Comparison of ENCODE assay signal across 2 fruit fly cellular contexts in the genomic region with DNA sequence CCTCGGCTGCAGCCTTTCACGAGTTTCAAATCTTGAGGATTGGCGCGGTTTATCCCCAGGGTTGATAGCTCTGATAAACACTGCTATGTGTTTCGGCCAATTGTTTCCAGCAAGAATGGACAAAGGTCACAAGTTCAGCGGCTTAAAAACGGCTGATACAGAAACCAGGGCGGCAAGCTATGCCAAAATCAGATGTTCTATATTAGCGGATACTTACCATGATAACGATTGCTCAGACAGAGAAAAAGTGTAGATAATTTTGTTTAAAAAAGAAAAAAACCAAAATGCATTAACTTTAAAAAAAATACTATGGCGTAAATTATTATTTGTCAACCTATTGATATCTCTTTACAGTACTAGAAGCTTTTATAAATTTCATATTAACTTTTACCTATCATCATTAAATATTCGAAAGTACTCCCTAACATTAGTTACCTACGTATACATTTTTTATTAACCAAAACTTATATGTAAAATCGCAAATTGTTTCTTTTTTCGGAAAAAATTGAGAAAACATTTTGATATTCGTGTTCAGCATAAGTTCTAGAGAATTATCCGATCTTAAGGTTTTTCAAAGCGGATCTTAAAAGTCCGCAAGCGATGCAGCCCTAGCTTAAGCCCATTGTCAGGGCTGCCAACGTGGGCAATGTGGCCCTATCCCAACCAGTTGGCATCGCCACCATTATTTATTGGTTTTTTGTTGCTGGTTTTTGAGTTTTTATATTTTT.
TF ChIP-seq lines count a peak whose summit lies in the region.

A gene (minus strand): TSS at position 339 of the 728 bp plus-strand sequence.
A gene (plus strand): TSS at position 658 of the 728 bp plus-strand sequence.

TF ChIP-seq in whole organism, embryonic, 481 proteins besides CTCF, POLR2A, EP300 and RAD21 (continued from another document and continues in another):
- peak; percentile 85 for TF ChIP-seq CG9437 (GFP tag; optimal IDR thresholded peaks at IDR 0.05; lab: Kevin White, UChicago)
- TF ChIP-seq Hr78 (GFP tag; optimal IDR thresholded peaks at IDR 0.05; lab: Kevin White, UChicago) = peak in 1 of 2 experiments; percentile 100
- TF ChIP-seq ci (GFP tag; IDR thresholded peaks at IDR 0.05; lab: Robert Waterston, UW) = peak; percentile 68
- TF ChIP-seq Fer2 (tag; optimal IDR thresholded peaks at IDR 0.05; lab: Kevin White, UChicago) = peak; percentile 31
- TF ChIP-seq bigmax (GFP tag; optimal IDR thresholded peaks at IDR 0.05; lab: Kevin White, UChicago) = no peak
- TF ChIP-seq CoRest (tag; optimal IDR thresholded peaks at IDR 0.05; lab: Kevin White, UChicago) = peak; percentile 89
- peak; percentile 55 for TF ChIP-seq CG13296 (GFP tag; optimal IDR thresholded peaks at IDR 0.05; lab: Kevin White, UChicago)
- TF ChIP-seq CG18011 (GFP tag; optimal IDR thresholded peaks at IDR 0.05; lab: Kevin White, UChicago) = peak; percentile 57
- no peak for TF ChIP-seq odd (GFP tag; optimal IDR thresholded peaks at IDR 0.05; lab: Kevin White, UChicago)
- no peak for TF ChIP-seq Hmx (GFP tag; optimal IDR thresholded peaks at IDR 0.05; lab: Kevin White, UChicago)
- peak; percentile 42 for TF ChIP-seq CG4820 (GFP tag; optimal IDR thresholded peaks at IDR 0.05; lab: Kevin White, UChicago)
- no peak for TF ChIP-seq tup (GFP tag; optimal IDR thresholded peaks at IDR 0.05; lab: Kevin White, UChicago)
- peak; percentile 73 for TF ChIP-seq Bteb2 (GFP tag; optimal IDR thresholded peaks at IDR 0.05; lab: Kevin White, UChicago)
- 0 out of 2 replicates have a peak, but pooled peaks have one; percentile 27 for TF ChIP-seq Drgx (GFP tag; IDR thresholded peaks at IDR 0.05; lab: Robert Waterston, UW)
- TF ChIP-seq Fer3 (tag; optimal IDR thresholded peaks at IDR 0.05; lab: Kevin White, UChicago) = peak; percentile 41
- no peak for TF ChIP-seq bowl (GFP tag; IDR thresholded peaks at IDR 0.05; lab: Robert Waterston, UW)
- TF ChIP-seq pb (GFP tag; optimal IDR thresholded peaks at IDR 0.05; lab: Kevin White, UChicago) = peak; percentile 27
- TF ChIP-seq tio (GFP tag; optimal IDR thresholded peaks at IDR 0.05; lab: Kevin White, UChicago) = no peak
- peak; percentile 70 for TF ChIP-seq ken (GFP tag; IDR thresholded peaks at IDR 0.05; lab: Robert Waterston, UW)
- peak; percentile 66 for TF ChIP-seq CG8388 (GFP tag; optimal IDR thresholded peaks at IDR 0.05; lab: Kevin White, UChicago)
- TF ChIP-seq sna (GFP tag; IDR thresholded peaks at IDR 0.05; lab: Robert Waterston, UW; ENCODE audit: partially characterized antibody) = no peak
- TF ChIP-seq CG8944 (GFP tag; optimal IDR thresholded peaks at IDR 0.05; lab: Kevin White, UChicago) = peak; percentile 73
- TF ChIP-seq Rfx (GFP tag; IDR thresholded peaks at IDR 0.05; lab: Robert Waterston, UW) = peak; percentile 83
- TF ChIP-seq CG2199 (GFP tag; IDR thresholded peaks at IDR 0.05; lab: Robert Waterston, UW) = no peak
- TF ChIP-seq ham (GFP tag; IDR thresholded peaks at IDR 0.05; lab: Robert Waterston, UW) = no peak
- peak; percentile 43 for TF ChIP-seq twi (tag; optimal IDR thresholded peaks at IDR 0.05; lab: Kevin White, UChicago)
- peak; percentile 25; the same call in 1 of the 2 replicates for TF ChIP-seq CG11247 (GFP tag; IDR thresholded peaks at IDR 0.05; lab: Robert Waterston, UW)
- TF ChIP-seq pros (GFP tag; optimal IDR thresholded peaks at IDR 0.05; lab: Kevin White, UChicago) = peak; percentile 2
- TF ChIP-seq mld (GFP tag; IDR thresholded peaks at IDR 0.05; lab: Robert Waterston, UW; ENCODE audit: partially characterized antibody) = no peak
- peak; percentile 32 for TF ChIP-seq NK7.1 (GFP tag; optimal IDR thresholded peaks at IDR 0.05; lab: Kevin White, UChicago)
- TF ChIP-seq CG13287 (GFP tag; IDR thresholded peaks at IDR 0.05; lab: Robert Waterston, UW; ENCODE audit: partially characterized antibody) = peak; percentile 24; the same call in 1 of the 2 replicates
- TF ChIP-seq ac (GFP tag; optimal IDR thresholded peaks at IDR 0.05; lab: Kevin White, UChicago) = no peak
- no peak for TF ChIP-seq btn (GFP tag; optimal IDR thresholded peaks at IDR 0.05; lab: Kevin White, UChicago)
- peak; percentile 49 for TF ChIP-seq Nf-YB (GFP tag; optimal IDR thresholded peaks at IDR 0.05; lab: Kevin White, UChicago)
- peak; percentile 40 for TF ChIP-seq oc (tag; optimal IDR thresholded peaks at IDR 0.05; lab: Kevin White, UChicago)
- TF ChIP-seq CG11398 (GFP tag; optimal IDR thresholded peaks at IDR 0.05; lab: Kevin White, UChicago) = no peak
- TF ChIP-seq CG4360 (GFP tag; IDR thresholded peaks at IDR 0.05; lab: Robert Waterston, UW) = no peak
- peak; percentile 69 for TF ChIP-seq CG3407 (GFP tag; optimal IDR thresholded peaks at IDR 0.05; lab: Kevin White, UChicago)
- TF ChIP-seq CG33213 (GFP tag; optimal IDR thresholded peaks at IDR 0.05; lab: Kevin White, UChicago) = no peak
- TF ChIP-seq Meics (GFP tag; optimal IDR thresholded peaks at IDR 0.05; lab: Kevin White, UChicago) = peak; percentile 79
- peak; percentile 56 for TF ChIP-seq Fer1 (GFP tag; optimal IDR thresholded peaks at IDR 0.05; lab: Kevin White, UChicago)
- TF ChIP-seq Kr (GFP tag; optimal IDR thresholded peaks at IDR 0.05; lab: Kevin White, UChicago) = no peak
- no peak for TF ChIP-seq nerfin-2 (GFP tag; IDR thresholded peaks at IDR 0.05; lab: Robert Waterston, UW; ENCODE audit: partially characterized antibody)
- TF ChIP-seq CG10959 (GFP tag; IDR thresholded peaks at IDR 0.05; lab: Robert Waterston, UW) = no peak
- peak; percentile 11 for TF ChIP-seq CG5245 (GFP tag; optimal IDR thresholded peaks at IDR 0.05; lab: Kevin White, UChicago)
- TF ChIP-seq CG1603 (tag; optimal IDR thresholded peaks at IDR 0.05; lab: Kevin White, UChicago) = no peak
- peak in 1 of 2 experiments; percentile 9 for TF ChIP-seq Dfd (GFP tag; optimal IDR thresholded peaks at IDR 0.05; lab: Kevin White, UChicago)
- TF ChIP-seq CG10366 (GFP tag; IDR thresholded peaks at IDR 0.05; lab: Robert Waterston, UW) = peak; percentile 54
- peak; percentile 37 for TF ChIP-seq HmgD (GFP tag; optimal IDR thresholded peaks at IDR 0.05; lab: Kevin White, UChicago)
- peak; percentile 88 for TF ChIP-seq CG12659 (GFP tag; optimal IDR thresholded peaks at IDR 0.05; lab: Kevin White, UChicago)
- peak; percentile 44 for TF ChIP-seq CG3163 (GFP tag; optimal IDR thresholded peaks at IDR 0.05; lab: Kevin White, UChicago)
- TF ChIP-seq lilli (GFP tag; optimal IDR thresholded peaks at IDR 0.05; lab: Kevin White, UChicago) = peak; percentile 80
- TF ChIP-seq rib (GFP tag; IDR thresholded peaks at IDR 0.05; lab: Robert Waterston, UW) = peak; percentile 21; the same call in 1 of the 2 replicates
- TF ChIP-seq cg (GFP tag; optimal IDR thresholded peaks at IDR 0.05; lab: Kevin White, UChicago) = no peak
- no peak for TF ChIP-seq CG8281 (tag; optimal IDR thresholded peaks at IDR 0.05; lab: Kevin White, UChicago)
- TF ChIP-seq slp2 (GFP tag; optimal IDR thresholded peaks at IDR 0.05; lab: Kevin White, UChicago) = peak; percentile 77
- peak; percentile 46 for TF ChIP-seq Asciz (GFP tag; optimal IDR thresholded peaks at IDR 0.05; lab: Kevin White, UChicago)
- TF ChIP-seq ap (GFP tag; IDR thresholded peaks at IDR 0.05; lab: Robert Waterston, UW) = 0 out of 2 replicates have a peak, but pooled peaks have one; percentile 21
- peak; percentile 80 for TF ChIP-seq CG13424 (tag; optimal IDR thresholded peaks at IDR 0.05; lab: Kevin White, UChicago)
- no peak for TF ChIP-seq stc (GFP tag; IDR thresholded peaks at IDR 0.05; lab: Robert Waterston, UW)

TF ChIP-seq in whole organism, prepupa, 60 proteins besides CTCF, POLR2A, EP300 and RAD21 (continued from another document):
- TF ChIP-seq CG8319 (GFP tag; optimal IDR thresholded peaks at IDR 0.05; lab: Kevin White, UChicago) (peak; percentile 55), CG6276 (GFP tag; optimal IDR thresholded peaks at IDR 0.05; lab: Kevin White, UChicago) (no peak), salr (GFP tag; optimal IDR thresholded peaks at IDR 0.05; lab: Kevin White, UChicago) (peak in 1 of 2 experiments; percentile 41), vri (GFP tag; optimal IDR thresholded peaks at IDR 0.05; lab: Kevin White, UChicago) (peak; percentile 40), CG15336 (GFP tag; IDR thresholded peaks at IDR 0.05; lab: Robert Waterston, UW) (no peak; the same call in none of the 2 replicates), CG6854 (GFP tag; optimal IDR thresholded peaks at IDR 0.05; lab: Kevin White, UChicago) (peak; percentile 45), CG31627 (GFP tag; optimal IDR thresholded peaks at IDR 0.05; lab: Kevin White, UChicago) (peak; percentile 85), Hr38 (GFP tag; optimal IDR thresholded peaks at IDR 0.05; lab: Kevin White, UChicago) (no peak), CG6163 (GFP tag; IDR thresholded peaks at IDR 0.05; lab: Robert Waterston, UW) (peak; percentile 84), CG16779 (tag; optimal IDR thresholded peaks at IDR 0.05; lab: Kevin White, UChicago) (no peak), Hr39 (GFP tag; optimal IDR thresholded peaks at IDR 0.05; lab: Kevin White, UChicago) (peak; percentile 83), esn (GFP tag; optimal IDR thresholded peaks at IDR 0.05; lab: Kevin White, UChicago) (peak; percentile 93)
TF ChIP-seq in whole organism, prepupa: peak in this region for 39.
